Worm (Caenorhabditis elegans): Measurements from ENCODE around the gene Y38C1BA.4.

ce11 chrIV:1818467-1819076, 3.1 kb upstream of the Y38C1BA.4 start:
- no peak for TF ChIP-seq skn-1 (tag; optimal IDR thresholded peaks at IDR 0.05)
- TF ChIP-seq snpc-4 (tag; optimal IDR thresholded peaks at IDR 0.05): no peak
- TF ChIP-seq aly-2 (tag; optimal IDR thresholded peaks at IDR 0.05): no peak
- TF ChIP-seq ceh-82 (tag; optimal IDR thresholded peaks at IDR 0.05): no peak
- no peak for TF ChIP-seq ztf-4 (tag; optimal IDR thresholded peaks at IDR 0.05)
- TF ChIP-seq ZK546.5 (tag; optimal IDR thresholded peaks at IDR 0.05): no peak
- no peak for TF ChIP-seq mdl-1 (tag; optimal IDR thresholded peaks at IDR 0.05)
- TF ChIP-seq sem-4 (tag; optimal IDR thresholded peaks at IDR 0.05): no peak
- no peak for TF ChIP-seq unc-55 (GFP tag; optimal IDR thresholded peaks at IDR 0.05)

All from whole organism, L2 larva.